Fruit fly (Drosophila melanogaster) S2 (cell line): ENCODE results near the gene CG33510.

Experiments used
- CG8478 ChIP-seq: fragments of >200 bp; optimal IDR thresholded peaks from 2 replicates; lab custom pipeline; 2018
- CTCF ChIP-seq, 2 experiments: fragments of >200 bp; optimal IDR thresholded peaks; 2 replicates each; lab custom pipeline; 2018

DNA sequence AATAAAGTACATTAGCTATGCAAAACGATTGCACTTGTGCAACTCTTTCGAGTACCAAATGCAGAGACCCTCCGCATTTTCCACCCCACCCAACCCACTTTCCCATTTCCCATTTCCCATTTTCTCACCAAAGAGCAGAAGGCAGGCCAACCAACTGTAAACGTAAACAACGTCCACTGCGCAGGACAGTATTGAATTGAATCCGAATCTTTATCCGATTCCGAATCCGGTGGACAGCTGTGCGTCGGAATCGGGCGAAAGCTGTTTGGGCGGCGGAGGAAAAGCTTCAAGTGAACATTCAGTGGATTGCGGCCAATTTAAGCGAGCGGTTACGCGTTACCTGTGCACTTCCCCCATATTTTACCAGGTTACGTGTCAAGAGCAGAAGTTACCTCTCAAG, 9.0 kb downstream of the CG33510 start, which contains the start of gene tadr:
- TF ChIP-seq CG8478 (lab: Kevin White, UChicago) (no peak), CTCF (optimal IDR thresholded peaks at IDR 0.05; lab: Kevin White, UChicago) (no peak)
